Fruit fly (Drosophila melanogaster): Measurements from ENCODE around the gene CG1924.

dm6 chrX:12178526-12178925, at the start of gene CG1924:
- TF ChIP-seq CG7045 (GFP tag; optimal IDR thresholded peaks at IDR 0.05) (no peak), Mnt (GFP tag; optimal IDR thresholded peaks at IDR 0.05) (no peak), Crg-1 (GFP tag; optimal IDR thresholded peaks at IDR 0.05) (no peak), cnc (optimal IDR thresholded peaks at IDR 0.05) (no peak), CG14711 (tag; optimal IDR thresholded peaks at IDR 0.05) (no peak)
